Fruit fly (Drosophila melanogaster): ENCODE measurements around the gene beta-PheRS.

The beta-PheRS gene

DNA sequence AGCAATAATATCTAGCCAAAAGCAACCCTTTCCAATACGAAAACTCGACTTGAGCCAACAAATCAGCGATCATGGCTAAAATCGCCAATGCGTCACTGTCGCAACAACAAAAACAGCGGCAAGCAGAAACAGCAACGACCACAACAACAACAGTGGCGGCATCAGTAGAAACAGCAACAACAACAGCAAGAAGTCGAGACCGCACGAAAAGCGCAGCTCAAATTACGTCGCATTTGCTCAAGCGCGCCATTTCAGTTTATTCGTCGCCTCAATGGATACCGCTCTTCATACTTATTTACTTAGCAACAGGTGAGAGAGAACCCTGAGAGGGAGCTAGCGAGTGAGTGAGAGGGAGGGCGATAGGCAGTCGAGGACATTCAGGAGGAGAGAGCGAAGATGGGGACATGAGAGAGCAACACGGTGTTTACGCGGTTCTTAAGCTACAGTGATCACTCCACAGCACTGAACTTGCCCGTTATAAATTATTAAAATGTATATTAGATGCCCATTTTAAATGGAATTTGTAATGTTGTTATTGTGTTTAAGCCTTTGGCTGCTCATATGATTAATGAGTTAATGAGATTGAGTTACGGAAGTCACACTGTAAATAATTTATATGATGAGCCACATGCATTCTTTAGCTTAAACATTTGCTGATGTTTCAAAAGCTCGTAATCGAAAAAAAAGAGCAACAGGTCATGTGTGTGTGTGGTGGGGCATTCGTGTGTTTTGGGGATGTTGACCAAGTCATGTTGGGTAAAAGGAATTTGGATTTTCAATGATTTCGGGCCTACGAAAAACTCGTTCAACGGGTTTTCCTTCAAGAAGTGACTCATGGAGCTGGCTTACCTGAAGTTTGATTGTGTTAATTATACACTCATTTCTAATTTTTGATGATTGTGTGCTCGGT lies 43.3 kb upstream of the beta-PheRS start (continued):
- TF ChIP-seq fd3F (GFP tag; optimal IDR thresholded peaks at IDR 0.05) (peak; percentile 79), CG32767 (GFP tag; IDR thresholded peaks at IDR 0.05) (peak; percentile 72), CG18262 (tag; optimal IDR thresholded peaks at IDR 0.05) (peak; percentile 81), CG7745 (tag; optimal IDR thresholded peaks at IDR 0.05) (no peak), CG3407 (GFP tag; optimal IDR thresholded peaks at IDR 0.05) (peak; percentile 48), zfh2 (GFP tag; optimal IDR thresholded peaks at IDR 0.05) (peak; percentile 72), h (optimal IDR thresholded peaks at IDR 0.05) (no peak), chinmo (GFP tag; IDR thresholded peaks at IDR 0.05; ENCODE audit: partially characterized antibody) (peak; percentile 10; the same call in 1 of the 4 replicates), CG31365 (tag; optimal IDR thresholded peaks at IDR 0.05) (no peak), crol (GFP tag; IDR thresholded peaks at IDR 0.05) (no peak), CG3995 (GFP tag; optimal IDR thresholded peaks at IDR 0.05) (no peak), CG3726 (GFP tag; IDR thresholded peaks at IDR 0.05) (peak; percentile 56; the same call in 1 of the 3 replicates), CG16863 (GFP tag; optimal IDR thresholded peaks at IDR 0.05) (peak; percentile 33), MESR4 (GFP tag; optimal IDR thresholded peaks at IDR 0.05) (peak; percentile 4), unpg (GFP tag; optimal IDR thresholded peaks at IDR 0.05) (peak; percentile 87), CG13775 (GFP tag; optimal IDR thresholded peaks at IDR 0.05) (peak; percentile 77), grau (tag; optimal IDR thresholded peaks at IDR 0.05) (peak; percentile 98), Mad (GFP tag; optimal IDR thresholded peaks at IDR 0.05) (peak; percentile 50), CG18619 (GFP tag; optimal IDR thresholded peaks at IDR 0.05) (peak; percentile 73), CG34224 (GFP tag; IDR thresholded peaks at IDR 0.05; ENCODE audit: partially characterized antibody) (no peak), CHES-1-like (GFP tag; optimal IDR thresholded peaks at IDR 0.05) (peak; percentile 44), pum (GFP tag; optimal IDR thresholded peaks at IDR 0.05) (peak; percentile 62), esg (GFP tag; conservative IDR thresholded peaks at IDR 0.05) (peak; percentile 75), oc (tag; optimal IDR thresholded peaks at IDR 0.05) (peak; percentile 72), CG1024 (GFP tag; IDR thresholded peaks at IDR 0.05) (no peak), row (GFP tag; IDR thresholded peaks at IDR 0.05) (peak; percentile 87), dpn (GFP tag; optimal IDR thresholded peaks at IDR 0.05) (peak; percentile 76 to 81), crp (GFP tag; optimal IDR thresholded peaks at IDR 0.05) (peak in 1 of 2 experiments; percentile 7), fu2 (GFP tag; optimal IDR thresholded peaks at IDR 0.05) (peak; percentile 54), CG30403 (GFP tag; optimal IDR thresholded peaks at IDR 0.05) (peak; percentile 84), fru (optimal IDR thresholded peaks at IDR 0.05) (no peak), Bteb2 (GFP tag; optimal IDR thresholded peaks at IDR 0.05) (peak; percentile 73), Vsx1 (GFP tag; optimal IDR thresholded peaks at IDR 0.05) (peak; percentile 70), Dip3 (GFP tag; optimal IDR thresholded peaks at IDR 0.05) (peak; percentile 80), dm (GFP tag; optimal IDR thresholded peaks at IDR 0.05) (peak; percentile 49), vvl (GFP tag; IDR thresholded peaks at IDR 0.05) (peak; percentile 89), CG17385 (GFP tag; optimal IDR thresholded peaks at IDR 0.05) (peak; percentile 78), CG4360 (GFP tag; IDR thresholded peaks at IDR 0.05) (peak; percentile 94), CG10321 (GFP tag; IDR thresholded peaks at IDR 0.05) (peak; percentile 56; the same call in 1 of the 2 replicates), H2.0 (GFP tag; IDR thresholded peaks at IDR 0.05) (peak; percentile 87), CG11456 (GFP tag; IDR thresholded peaks at IDR 0.05) (peak; percentile 88), CG8478 (optimal IDR thresholded peaks at IDR 0.05) (no peak), CG43689 (GFP tag; IDR thresholded peaks at IDR 0.05) (peak; percentile 46; the same call in 1 of the 2 replicates), CG15011 (GFP tag; optimal IDR thresholded peaks at IDR 0.05) (peak; percentile 52), Asciz (GFP tag; optimal IDR thresholded peaks at IDR 0.05) (peak; percentile 52), fd96Cb (tag; optimal IDR thresholded peaks at IDR 0.05) (peak; percentile 67), trem (tag; optimal IDR thresholded peaks at IDR 0.05) (peak; percentile 59), CG33213 (GFP tag; optimal IDR thresholded peaks at IDR 0.05) (peak; percentile 71), usp (GFP tag; optimal IDR thresholded peaks at IDR 0.05) (no peak), CG2678 (tag; optimal IDR thresholded peaks at IDR 0.05) (no peak)

All from whole organism, embryonic.